Fruit fly (Drosophila melanogaster) Kc167 (cell line): ENCODE data around the gene Pka-C2.

Experiments
- Myc ChIP-seq: fragments of >200 bp; optimal IDR thresholded peaks from 2 replicates; lab custom pipeline; 2017; ENCODE audit warnings: missing external identifiers
- Sin3A ChIP-seq: fragments of >200 bp; optimal IDR thresholded peaks from 2 replicates; lab custom pipeline; 2018; ENCODE audit warnings: missing external identifiers
- h ChIP-seq: fragments of >200 bp; optimal IDR thresholded peaks from 3 replicates; lab custom pipeline; 2018; ENCODE audit warnings: missing external identifiers
- insv ChIP-seq: fragments of >200 bp; optimal IDR thresholded peaks from 3 replicates; lab custom pipeline; 2018; ENCODE audit warnings: missing external identifiers
- psq ChIP-seq: fragments of >200 bp; optimal IDR thresholded peaks from 2 replicates; lab custom pipeline; 2017; ENCODE audit warnings: missing external identifiers
- ttk ChIP-seq: sonication (Bioruptor generic); optimal IDR thresholded peaks from 2 replicates; lab custom pipeline; 2017; ENCODE audit warnings: missing external identifiers

Pka-C2 gene

dm6 chr3R:30648451-30648850, 48.5 kb downstream of the Pka-C2 start, which contains the start of gene PH4alphaPV:
Gene PH4alphaPV (minus strand): TSS chr3R:30648551.
- no peak for TF ChIP-seq psq (lab: Kevin White, UChicago)
- no peak for TF ChIP-seq Sin3A (lab: Kevin White, UChicago)
- TF ChIP-seq h (lab: Kevin White, UChicago): no peak
- no peak for TF ChIP-seq ttk
- TF ChIP-seq Myc (lab: Kevin White, UChicago): no peak
- TF ChIP-seq insv (lab: Kevin White, UChicago): no peak

DNA sequence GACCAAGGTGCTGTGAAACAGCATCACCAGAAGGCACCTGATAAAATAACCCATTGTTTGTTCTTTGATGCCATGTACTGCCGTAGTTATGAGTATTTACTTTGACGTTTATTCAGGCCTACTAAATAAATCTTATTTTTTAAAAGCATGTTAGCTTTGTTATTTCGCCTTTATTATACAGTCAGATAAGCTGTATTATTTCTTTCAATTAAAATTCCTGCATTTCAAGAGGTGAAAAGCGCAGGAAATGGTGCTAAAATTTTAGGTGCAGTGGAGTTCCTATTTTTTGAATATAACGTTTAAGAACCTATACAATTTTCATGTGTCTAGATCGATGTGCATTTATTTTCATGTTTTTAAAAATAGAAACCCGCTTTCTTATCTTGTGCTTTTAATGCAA, 51.2 kb downstream of the Pka-C2 start, which contains the start of gene CG31013:
Gene CG31013 (minus strand): TSS at position 101 of the 400 bp plus-strand sequence.
- no peak for TF ChIP-seq ttk
- TF ChIP-seq psq (lab: Kevin White, UChicago): no peak
- TF ChIP-seq Sin3A (lab: Kevin White, UChicago): no peak
- no peak for TF ChIP-seq insv (lab: Kevin White, UChicago)
- TF ChIP-seq h (lab: Kevin White, UChicago): no peak
- no peak for TF ChIP-seq Myc (lab: Kevin White, UChicago)
